Fruit fly (Drosophila melanogaster): ENCODE measurements around the gene meigo.
A peak's percentile ranks its signal among the peaks of the same experiment; 100 is the strongest.

- no peak for TF ChIP-seq ovo (GFP tag; optimal IDR thresholded peaks at IDR 0.05)
- TF ChIP-seq CG33017 (tag; optimal IDR thresholded peaks at IDR 0.05) = peak; percentile 61
- no peak for TF ChIP-seq pad (GFP tag; optimal IDR thresholded peaks at IDR 0.05)
- TF ChIP-seq cic (GFP tag; optimal IDR thresholded peaks at IDR 0.05) = no peak
Measured at dm6 chr3R:21152856-21153278, 14.8 kb downstream of the meigo start.
